Worm (Caenorhabditis elegans): Measurements from ENCODE around the gene skpo-3.

skpo-3 gene

DNA sequence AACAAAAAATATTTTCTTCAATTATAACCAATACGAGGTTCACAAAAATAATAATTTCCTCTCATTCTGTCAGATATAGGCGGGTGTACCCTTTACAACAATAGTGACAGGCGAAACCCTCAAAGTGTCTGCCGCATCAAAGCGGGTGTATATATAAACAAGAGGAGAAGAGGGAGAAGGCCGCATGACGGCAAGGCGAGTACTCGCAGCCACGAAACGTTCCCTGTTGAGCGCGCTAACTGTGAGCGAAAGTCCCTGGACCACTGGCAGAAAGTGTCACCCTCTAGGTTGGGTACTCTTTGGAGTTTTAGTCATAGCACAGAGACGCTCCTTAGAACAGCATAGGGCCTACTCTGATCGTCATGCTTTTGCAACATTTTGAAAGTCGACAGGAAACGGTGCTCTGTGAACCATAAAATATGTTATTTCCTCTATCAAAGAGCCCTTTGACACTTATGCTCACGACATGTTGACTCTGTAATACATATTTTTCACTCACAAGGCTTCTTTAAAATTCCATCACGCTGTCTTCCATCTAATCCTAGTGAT is 45.6 kb upstream of the skpo-3 start, which contains the start of gene pcrg-1 (continued):
- TF ChIP-seq atf-7 (tag; optimal IDR thresholded peaks at IDR 0.05) (peak; percentile 56), lag-1 (GFP tag; IDR thresholded peaks at IDR 0.05) (no peak), Y53F4B.3 (GFP tag; IDR thresholded peaks at IDR 0.05) (peak; percentile 28; the same call in 1 of the 2 replicates)

ce11 chrII:7203110-7203509 is 42.6 kb upstream of the skpo-3 start, which contains the start of gene srd-56:
srd-56 (minus strand) TSS chrII:7203210.
- TF ChIP-seq B0035.1 (tag; optimal IDR thresholded peaks at IDR 0.05): no peak
- TF ChIP-seq attf-6 (GFP tag; IDR thresholded peaks at IDR 0.05): no peak
- TF ChIP-seq F37B4.10 (GFP tag; IDR thresholded peaks at IDR 0.05): no peak
- no peak for TF ChIP-seq nfya-1 (tag; optimal IDR thresholded peaks at IDR 0.05; ENCODE audit: borderline replicate concordance, insufficient read depth)
- TF ChIP-seq Y53G8AR.9 (GFP tag; conservative IDR thresholded peaks at IDR 0.05): no peak
- no peak for TF ChIP-seq F52B5.7 (tag; optimal IDR thresholded peaks at IDR 0.05)
- TF ChIP-seq F55B11.4 (tag; optimal IDR thresholded peaks at IDR 0.05; ENCODE audit: borderline replicate concordance, insufficient read depth): no peak
- TF ChIP-seq lag-1 (GFP tag; IDR thresholded peaks at IDR 0.05): no peak
- TF ChIP-seq hmg-20 (GFP tag; IDR thresholded peaks at IDR 0.05): no peak
- TF ChIP-seq ccch-3 (GFP tag; optimal IDR thresholded peaks at IDR 0.05): no peak
- TF ChIP-seq B0019.2 (GFP tag; conservative IDR thresholded peaks at IDR 0.05): no peak
- TF ChIP-seq fkh-3 (tag; optimal IDR thresholded peaks at IDR 0.05): no peak
- TF ChIP-seq lsl-1 (GFP tag; optimal IDR thresholded peaks at IDR 0.05): no peak

DNA sequence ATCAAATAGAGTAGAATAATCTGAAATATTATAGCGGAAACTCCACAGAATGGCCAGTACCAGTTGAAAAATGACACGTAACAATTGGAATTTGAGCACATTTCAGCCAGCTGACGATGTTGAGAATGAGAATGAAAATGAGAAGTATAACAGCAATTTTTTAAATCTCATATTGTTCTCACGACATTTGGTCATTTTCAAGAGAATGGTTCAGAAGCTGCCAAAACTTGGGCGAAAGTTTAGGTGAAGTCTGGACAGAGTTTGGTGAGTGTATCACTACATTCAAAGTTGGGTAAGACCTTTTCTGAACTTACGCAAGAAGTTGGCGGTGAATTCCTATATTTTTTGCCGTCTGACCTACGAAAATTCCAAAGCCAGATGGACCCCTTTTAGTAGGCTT is 40.7 kb upstream of the skpo-3 start, which contains the start of gene srd-58:
Gene srd-58, minus strand, starts transcription at position 101 of the 400 bp plus-strand sequence.
- no peak for TF ChIP-seq lin-26 (GFP tag; IDR thresholded peaks at IDR 0.05)
- no peak for TF ChIP-seq cebp-1 (GFP tag; IDR thresholded peaks at IDR 0.05)
- TF ChIP-seq cebp-1 (tag; optimal IDR thresholded peaks at IDR 0.05): no peak
- TF ChIP-seq K12H6.12 (tag; optimal IDR thresholded peaks at IDR 0.05): no peak
- TF ChIP-seq ztf-25 (GFP tag; IDR thresholded peaks at IDR 0.05): no peak
- TF ChIP-seq bed-2 (GFP tag; IDR thresholded peaks at IDR 0.05): no peak
- no peak for TF ChIP-seq aptf-3 (GFP tag; IDR thresholded peaks at IDR 0.05)
- no peak for TF ChIP-seq let-526 (GFP tag; IDR thresholded peaks at IDR 0.05)
- no peak for TF ChIP-seq F39B2.1 (GFP tag; IDR thresholded peaks at IDR 0.05)
- TF ChIP-seq T07F8.4 (tag; optimal IDR thresholded peaks at IDR 0.05): no peak
- no peak for TF ChIP-seq F23B12.7 (tag; optimal IDR thresholded peaks at IDR 0.05; ENCODE audit: insufficient read depth)

- no peak for TF ChIP-seq F57A8.1 (GFP tag; optimal IDR thresholded peaks at IDR 0.05)
- TF ChIP-seq ceh-40 (GFP tag; IDR thresholded peaks at IDR 0.05): no peak
These were observed 40.3 kb upstream of the skpo-3 start, which contains the start of gene srd-59 for ce11 chrII:7205388-7205787. srd-59 (plus strand) TSS chrII:7205688.

- TF ChIP-seq mel-28 (tag; optimal IDR thresholded peaks at IDR 0.05; ENCODE audit: borderline replicate concordance) (no peak), snpc-1.1 (tag; optimal IDR thresholded peaks at IDR 0.05; ENCODE audit: insufficient read depth) (no peak), B0261.1 (tag; optimal IDR thresholded peaks at IDR 0.05) (no peak), nhr-27 (tag; optimal IDR thresholded peaks at IDR 0.05) (no peak), hrde-1 (tag; optimal IDR thresholded peaks at IDR 0.05; ENCODE audit: borderline replicate concordance) (no peak), ztf-26 (tag; optimal IDR thresholded peaks at IDR 0.05) (no peak)
These were observed 38.0 kb upstream of the skpo-3 start for ce11 chrII:7207649-7208048.

Data from whole organism, young adult.